Worm (Caenorhabditis elegans): ENCODE data around the gene rbg-3.
"Not testable (repeated sequence)": the region's sequence is repeated elsewhere in the genome, so short reads cannot be mapped to it uniquely, and the experiment has no call there.

rbg-3 gene

ce11 chrIII:4763509-4763908, 9.3 kb downstream of the rbg-3 start, which contains the start of gene B0393.4:
B0393.4 (minus strand) TSS chrIII:4763609.
- TF ChIP-seq tbx-8 (GFP tag; optimal IDR thresholded peaks at IDR 0.05): no peak
- TF ChIP-seq bed-3 (GFP tag; optimal IDR thresholded peaks at IDR 0.05): no peak
- TF ChIP-seq zip-8 (tag; optimal IDR thresholded peaks at IDR 0.05): peak; percentile 11
- no peak for TF ChIP-seq cnd-1 (tag; optimal IDR thresholded peaks at IDR 0.05)
- TF ChIP-seq ztf-11 (tag; optimal IDR thresholded peaks at IDR 0.05): no peak
- TF ChIP-seq nhr-237 (tag; optimal IDR thresholded peaks at IDR 0.05): no peak
- no peak for TF ChIP-seq unc-120 (tag; optimal IDR thresholded peaks at IDR 0.05; ENCODE audit: poor library complexity, severe bottlenecking)
- no peak for TF ChIP-seq lin-32 (GFP tag; optimal IDR thresholded peaks at IDR 0.05)

- TF ChIP-seq ceh-43 (GFP tag; optimal IDR thresholded peaks at IDR 0.05) (no peak), ham-2 (GFP tag; optimal IDR thresholded peaks at IDR 0.05) (peak; percentile 4), zip-8 (tag; optimal IDR thresholded peaks at IDR 0.05) (no peak)
These were observed 11.2 kb downstream of the rbg-3 start, which contains the start of gene B0393.5 for ce11 chrIII:4765474-4765873. B0393.5 (plus strand) TSS chrIII:4765774.

- no peak for TF ChIP-seq hlh-1 (tag; optimal IDR thresholded peaks at IDR 0.05)
- no peak for TF ChIP-seq tbx-8 (GFP tag; optimal IDR thresholded peaks at IDR 0.05)
- no peak for TF ChIP-seq ces-1 (GFP tag; optimal IDR thresholded peaks at IDR 0.05)
- TF ChIP-seq flh-1 (GFP tag; optimal IDR thresholded peaks at IDR 0.05): no peak
- no peak for TF ChIP-seq snpc-4 (tag; optimal IDR thresholded peaks at IDR 0.05)
- no peak for TF ChIP-seq nhr-76 (tag; optimal IDR thresholded peaks at IDR 0.05)
These were observed 12.6 kb downstream of the rbg-3 start for ce11 chrIII:4766842-4767241.

ce11 chrIII:4767869-4768645, 13.8 kb downstream of the rbg-3 start:
- no peak for TF ChIP-seq pha-4 (tag; optimal IDR thresholded peaks at IDR 0.05)
- peak; percentile 69 for TF ChIP-seq blmp-1 (tag; optimal IDR thresholded peaks at IDR 0.05)

- TF ChIP-seq elt-1 (tag; optimal IDR thresholded peaks at IDR 0.05; ENCODE audit: borderline replicate concordance, insufficient read depth): no peak
These were observed 23.8 kb downstream of the rbg-3 start, which contains the start of gene B0393.7 for ce11 chrIII:4778003-4778402. B0393.7 (minus strand) TSS chrIII:4778103.

DNA sequence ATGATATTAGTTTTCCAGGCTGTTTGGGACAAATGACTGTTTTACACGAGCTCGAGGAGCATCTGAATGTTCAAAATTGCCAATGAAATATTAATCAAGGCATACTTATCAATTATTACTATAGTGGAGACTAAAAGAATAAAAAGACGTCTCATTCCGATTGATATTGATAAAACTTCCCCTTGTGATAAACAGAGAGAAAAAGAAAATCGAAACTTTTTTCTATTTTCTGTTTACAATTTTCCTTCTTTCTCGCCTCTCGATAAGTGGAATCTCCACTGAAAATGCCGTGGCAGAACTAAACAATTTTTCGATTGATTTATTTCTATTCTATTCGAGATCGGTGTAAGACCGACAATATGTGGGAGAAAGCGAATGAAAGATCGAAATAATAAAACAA, 25.6 kb downstream of the rbg-3 start, which contains the start of gene B0393.9:
Gene B0393.9 (minus strand): TSS at position 303 of the 400 bp plus-strand sequence.
- TF ChIP-seq mep-1 (tag; optimal IDR thresholded peaks at IDR 0.05): no peak
- no peak for TF ChIP-seq blmp-1 (tag; optimal IDR thresholded peaks at IDR 0.05)
- TF ChIP-seq snpc-4 (tag; optimal IDR thresholded peaks at IDR 0.05): no peak
- no peak for TF ChIP-seq elt-1 (tag; optimal IDR thresholded peaks at IDR 0.05; ENCODE audit: borderline replicate concordance, insufficient read depth)
- TF ChIP-seq elt-3 (tag; optimal IDR thresholded peaks at IDR 0.05): no peak
- TF ChIP-seq lin-32 (GFP tag; optimal IDR thresholded peaks at IDR 0.05): no peak
- TF ChIP-seq pha-4 (tag; optimal IDR thresholded peaks at IDR 0.05): no peak

DNA sequence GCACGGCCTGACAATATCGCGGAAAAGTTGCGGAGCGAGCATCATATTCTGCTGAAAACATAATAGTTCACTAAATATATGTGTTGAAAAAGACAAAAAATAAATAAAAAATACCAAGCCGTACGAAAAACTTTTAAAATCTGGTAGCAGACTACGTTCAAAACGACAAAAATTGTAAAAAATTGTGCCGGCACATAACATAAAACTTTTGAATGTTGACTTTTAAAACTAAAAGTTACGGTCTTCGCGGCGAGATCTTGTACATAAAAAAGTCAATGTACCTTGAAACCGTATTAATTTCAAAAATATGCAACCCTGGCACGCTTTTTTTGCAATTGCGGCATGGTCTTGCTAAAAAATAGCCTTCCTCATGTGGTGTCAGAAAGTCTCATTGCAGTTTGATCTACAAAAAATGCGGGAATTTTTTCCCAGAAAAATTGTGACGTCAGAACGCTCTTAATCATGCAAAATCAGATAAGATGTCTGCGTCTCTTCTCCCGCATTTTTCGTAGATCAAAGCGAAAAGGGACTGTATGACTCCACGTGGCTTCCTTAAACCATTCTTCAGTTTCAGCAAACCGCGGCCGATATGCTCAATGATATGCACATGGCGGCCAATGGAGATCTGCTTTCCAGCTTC, 27.8 kb downstream of the rbg-3 start, which contains the start of the genes gex-5 and C38D4.10:
Gene gex-5 (minus strand): TSS at position 51 of the 640 bp plus-strand sequence.
Gene C38D4.10 (plus strand): TSS at position 590 of the 640 bp plus-strand sequence.
- not testable (repeated sequence) for TF ChIP-seq elt-3 (tag; optimal IDR thresholded peaks at IDR 0.05); zip-8 (tag; optimal IDR thresholded peaks at IDR 0.05); sem-2 (GFP tag; optimal IDR thresholded peaks at IDR 0.05)

DNA sequence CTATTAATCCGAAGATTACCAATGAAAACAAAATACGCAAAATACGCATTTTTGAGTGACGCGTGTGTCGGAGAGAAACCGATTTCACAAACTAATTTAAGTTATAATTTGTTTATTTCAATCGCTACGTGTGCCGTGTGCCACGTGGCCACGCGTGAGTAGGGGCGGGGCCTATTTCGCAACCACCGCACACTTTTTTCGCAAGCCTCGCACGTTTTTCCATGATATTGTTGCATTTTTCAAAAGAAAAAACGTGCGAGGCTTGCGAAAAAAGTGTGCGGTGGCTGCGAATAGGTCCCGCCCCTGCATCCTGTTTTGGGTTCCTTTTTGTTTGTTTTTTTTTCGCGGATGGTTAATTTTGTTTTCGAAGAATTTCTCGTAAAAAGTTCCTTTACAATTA, 30.9 kb downstream of the rbg-3 start, which contains the start of gene enu-3.2:
Gene enu-3.2 (minus strand): TSS at position 105 of the 400 bp plus-strand sequence.
- TF ChIP-seq elt-1 (tag; optimal IDR thresholded peaks at IDR 0.05; ENCODE audit: borderline replicate concordance, insufficient read depth); snpc-4 (tag; optimal IDR thresholded peaks at IDR 0.05); unc-62 (GFP tag; optimal IDR thresholded peaks at IDR 0.05): not testable (repeated sequence)

Measured in whole organism, mixed stage, embryonic.